Worm (Caenorhabditis elegans): ENCODE data around the gene C29E4.17.
"Not testable (repeated sequence)": the region's sequence is repeated elsewhere in the genome, so short reads cannot be mapped to it uniquely, and the experiment has no call there.

ce11 chrIII:7958922-7959609, 36.8 kb downstream of the C29E4.17 start, which contains the start of gene F54H12.10:
- TF ChIP-seq aly-2 (tag; optimal IDR thresholded peaks at IDR 0.05); nhr-77 (tag; optimal IDR thresholded peaks at IDR 0.05); ceh-82 (tag; optimal IDR thresholded peaks at IDR 0.05); mab-9 (GFP tag; IDR thresholded peaks at IDR 0.05); ceh-8 (GFP tag; optimal IDR thresholded peaks at IDR 0.05); elt-3 (tag; optimal IDR thresholded peaks at IDR 0.05); tbx-2 (tag; optimal IDR thresholded peaks at IDR 0.05); ceh-88 (GFP tag; IDR thresholded peaks at IDR 0.05); snpc-4 (tag; optimal IDR thresholded peaks at IDR 0.05); snu-23 (GFP tag; optimal IDR thresholded peaks at IDR 0.05); lin-15B (tag; optimal IDR thresholded peaks at IDR 0.05): not testable (repeated sequence)

Measured in whole organism, L1 larva.